Fruit fly (Drosophila melanogaster) S2 (cell line): ENCODE data around the gene Reg-2.

ENCODE experiments used
- CG8478 ChIP-seq: fragments of >200 bp; optimal IDR thresholded peaks from 2 replicates; lab custom pipeline; 2018
- CTCF ChIP-seq, 2 experiments: fragments of >200 bp; optimal IDR thresholded peaks; 2 replicates each; lab custom pipeline; 2018

DNA sequence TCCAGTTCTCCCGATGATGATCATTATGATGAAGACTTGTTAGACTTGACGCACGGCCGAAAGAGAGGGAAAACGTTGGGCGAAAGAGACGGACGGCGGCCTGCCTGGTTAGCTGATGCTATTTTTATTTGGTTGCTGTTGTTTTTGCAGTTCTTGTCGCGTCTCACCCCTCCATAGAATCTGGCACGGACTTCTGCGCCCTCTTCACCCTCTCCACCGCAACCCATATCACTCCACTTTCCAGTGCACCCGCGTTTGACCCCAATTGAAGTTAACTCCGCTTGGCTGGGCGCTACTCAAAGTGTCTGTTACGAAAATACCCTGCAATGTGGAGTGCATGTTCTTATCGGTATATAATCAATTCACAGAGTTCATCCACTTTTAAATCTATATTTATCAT lies 45.3 kb downstream of the Reg-2 start:
- TF ChIP-seq CTCF (optimal IDR thresholded peaks at IDR 0.05; lab: Kevin White, UChicago) (no peak), CG8478 (lab: Kevin White, UChicago) (no peak)
